Worm (Caenorhabditis elegans): ENCODE measurements around the gene nhr-214.
A peak's percentile ranks its signal among the peaks of the same experiment; 100 is the strongest.

Gene nhr-214

ce11 chrX:12702713-12703112 lies 850 bp upstream of the nhr-214 start:
- no peak for TF ChIP-seq zip-8 (tag; optimal IDR thresholded peaks at IDR 0.05)

DNA sequence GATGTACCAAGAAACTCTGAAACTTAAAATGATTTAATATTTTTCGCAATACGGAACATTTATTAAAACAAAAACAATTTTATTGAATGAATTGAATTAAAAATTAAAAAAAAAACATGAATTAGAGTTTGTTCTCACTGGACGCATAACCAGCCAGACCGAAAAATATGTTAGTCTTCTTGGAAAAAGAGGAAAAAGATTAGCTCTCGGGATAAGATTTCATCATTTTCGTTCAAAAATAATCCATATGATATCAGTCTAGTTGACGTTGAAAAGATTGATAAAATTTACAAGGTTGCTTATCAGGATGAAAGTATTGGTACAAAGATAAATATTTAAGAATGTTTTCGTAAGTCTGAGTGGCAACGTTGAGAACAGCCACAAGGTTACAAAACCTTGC lies 1.4 kb downstream of the nhr-214 start, which contains the start of gene nhr-26:
TSS of gene nhr-26 (minus strand) at position 10 of the 400 bp plus-strand sequence.
- TF ChIP-seq lsy-2 (tag; optimal IDR thresholded peaks at IDR 0.05) (no peak), hlh-1 (tag; optimal IDR thresholded peaks at IDR 0.05) (no peak), ham-2 (GFP tag; optimal IDR thresholded peaks at IDR 0.05) (no peak), M03D4.4 (tag; optimal IDR thresholded peaks at IDR 0.05) (no peak)

- TF ChIP-seq ceh-39 (tag; optimal IDR thresholded peaks at IDR 0.05) (no peak), snpc-4 (tag; optimal IDR thresholded peaks at IDR 0.05) (no peak), nhr-28 (tag; optimal IDR thresholded peaks at IDR 0.05) (no peak), elt-1 (tag; optimal IDR thresholded peaks at IDR 0.05; ENCODE audit: borderline replicate concordance, insufficient read depth) (no peak), unc-62 (GFP tag; optimal IDR thresholded peaks at IDR 0.05) (no peak), mep-1 (tag; optimal IDR thresholded peaks at IDR 0.05) (no peak), nhr-76 (tag; optimal IDR thresholded peaks at IDR 0.05) (no peak), blmp-1 (tag; optimal IDR thresholded peaks at IDR 0.05) (no peak), hlh-1 (tag; optimal IDR thresholded peaks at IDR 0.05) (no peak), unc-120 (tag; optimal IDR thresholded peaks at IDR 0.05; ENCODE audit: poor library complexity, severe bottlenecking) (peak; percentile 11), zip-8 (tag; optimal IDR thresholded peaks at IDR 0.05) (no peak), nhr-2 (tag; optimal IDR thresholded peaks at IDR 0.05) (no peak), lsy-2 (tag; optimal IDR thresholded peaks at IDR 0.05) (peak; percentile 46), sptf-1 (tag; optimal IDR thresholded peaks at IDR 0.05) (peak; percentile 69), mls-2 (tag; optimal IDR thresholded peaks at IDR 0.05) (peak; percentile 59), cnd-1 (tag; optimal IDR thresholded peaks at IDR 0.05) (peak; percentile 53), ces-1 (GFP tag; optimal IDR thresholded peaks at IDR 0.05) (peak; percentile 67), mab-5 (tag; optimal IDR thresholded peaks at IDR 0.05) (no peak), ceh-43 (GFP tag; optimal IDR thresholded peaks at IDR 0.05) (peak; percentile 54), ham-2 (GFP tag; optimal IDR thresholded peaks at IDR 0.05) (no peak), ceh-83 (GFP tag; optimal IDR thresholded peaks at IDR 0.05) (peak; percentile 81), nhr-12 (tag; optimal IDR thresholded peaks at IDR 0.05) (no peak), lin-13 (tag; optimal IDR thresholded peaks at IDR 0.05) (no peak), elt-3 (tag; optimal IDR thresholded peaks at IDR 0.05) (no peak), lin-32 (GFP tag; optimal IDR thresholded peaks at IDR 0.05) (peak; percentile 50), pha-4 (tag; optimal IDR thresholded peaks at IDR 0.05) (no peak), M03D4.4 (tag; optimal IDR thresholded peaks at IDR 0.05) (peak; percentile 55), tbx-8 (GFP tag; optimal IDR thresholded peaks at IDR 0.05) (no peak), bed-3 (GFP tag; optimal IDR thresholded peaks at IDR 0.05) (peak; percentile 44), drap-1 (GFP tag; optimal IDR thresholded peaks at IDR 0.05) (peak; percentile 48), unc-39 (tag; optimal IDR thresholded peaks at IDR 0.05) (no peak)
Observed at ce11 chrX:12693150-12693589, 8.7 kb downstream of the nhr-214 start.

- TF ChIP-seq ceh-83 (GFP tag; optimal IDR thresholded peaks at IDR 0.05): peak; percentile 73
- no peak for TF ChIP-seq mab-5 (tag; optimal IDR thresholded peaks at IDR 0.05)
- TF ChIP-seq nhr-28 (tag; optimal IDR thresholded peaks at IDR 0.05): no peak
- TF ChIP-seq ham-2 (GFP tag; optimal IDR thresholded peaks at IDR 0.05): peak; percentile 31
- TF ChIP-seq lin-32 (GFP tag; optimal IDR thresholded peaks at IDR 0.05): peak; percentile 23
- TF ChIP-seq ztf-11 (tag; optimal IDR thresholded peaks at IDR 0.05): peak; percentile 30
- TF ChIP-seq mls-2 (tag; optimal IDR thresholded peaks at IDR 0.05): peak; percentile 86
- peak; percentile 36 for TF ChIP-seq sem-2 (GFP tag; optimal IDR thresholded peaks at IDR 0.05)
- peak; percentile 3 for TF ChIP-seq lin-13 (tag; optimal IDR thresholded peaks at IDR 0.05)
- TF ChIP-seq elt-3 (tag; optimal IDR thresholded peaks at IDR 0.05): no peak
- TF ChIP-seq nhr-2 (tag; optimal IDR thresholded peaks at IDR 0.05): no peak
- no peak for TF ChIP-seq ceh-39 (tag; optimal IDR thresholded peaks at IDR 0.05)
- TF ChIP-seq zip-8 (tag; optimal IDR thresholded peaks at IDR 0.05): no peak
- TF ChIP-seq cnd-1 (tag; optimal IDR thresholded peaks at IDR 0.05): peak; percentile 60
- peak; percentile 3 for TF ChIP-seq tbx-8 (GFP tag; optimal IDR thresholded peaks at IDR 0.05)
- peak; percentile 54 for TF ChIP-seq sptf-1 (tag; optimal IDR thresholded peaks at IDR 0.05)
- peak; percentile 71 for TF ChIP-seq ces-1 (GFP tag; optimal IDR thresholded peaks at IDR 0.05)
- peak; percentile 5 for TF ChIP-seq unc-120 (tag; optimal IDR thresholded peaks at IDR 0.05; ENCODE audit: poor library complexity, severe bottlenecking)
- no peak for TF ChIP-seq lsy-2 (tag; optimal IDR thresholded peaks at IDR 0.05)
- peak; percentile 24 for TF ChIP-seq ceh-43 (GFP tag; optimal IDR thresholded peaks at IDR 0.05)
Observed at ce11 chrX:12691740-12692383, 10.0 kb downstream of the nhr-214 start.

All from whole organism, mixed stage, embryonic.